Fruit fly (Drosophila melanogaster) whole organism, embryonic: Measurements from ENCODE around the gene CG32544.
A peak's percentile ranks its signal among the peaks of the same experiment; 100 is the strongest.

Experiments
- Abd-B ChIP-seq: fragments of 200-800 bp; sonication (Bioruptor generic); optimal IDR thresholded peaks from 2 replicates; lab custom pipeline; 2018; ENCODE audit warnings: missing biosample characterization, mild to moderate bottlenecking, missing genetic modification characterization, moderate library complexity
- Asciz ChIP-seq: fragments of 200-800 bp; sonication (Bioruptor generic); optimal IDR thresholded peaks from 2 replicates; lab custom pipeline; 2017; ENCODE audit warnings: missing biosample characterization, mild to moderate bottlenecking, missing genetic modification characterization, missing genetic modification reagents
- B-H2 ChIP-seq: fragments of 200-800 bp; sonication (Bioruptor generic); optimal IDR thresholded peaks from 2 replicates; lab custom pipeline; 2018; ENCODE audit warnings: missing biosample characterization, mild to moderate bottlenecking, missing genetic modification characterization
- BEAF-32 ChIP-seq: fragments of 200-800 bp; sonication (Bioruptor generic); optimal IDR thresholded peaks from 3 replicates; lab custom pipeline; 2017; ENCODE audit warnings: missing biosample characterization, missing genetic modification characterization, mild to moderate bottlenecking, moderate library complexity, missing genetic modification reagents
- C15 ChIP-seq: fragments of 200-800 bp; sonication (Bioruptor generic); IDR thresholded peaks from 3 replicates; pipeline ENCODE4 v1.3.6; 2022; ENCODE audit warnings: missing biosample characterization, missing genetic modification characterization
- CG10209 ChIP-seq: fragments of 200-800 bp; sonication (Bioruptor generic); optimal IDR thresholded peaks from 3 replicates; lab custom pipeline; 2017; ENCODE audit warnings: missing biosample characterization, mild to moderate bottlenecking, missing genetic modification characterization, missing genetic modification reagents
- CG10979 ChIP-seq: fragments of 200-800 bp; sonication (Bioruptor generic); optimal IDR thresholded peaks from 2 replicates; lab custom pipeline; 2018; ENCODE audit warnings: missing biosample characterization, mild to moderate bottlenecking, missing genetic modification characterization, moderate library complexity
- CG12104 ChIP-seq: fragments of 200-800 bp; sonication (Bioruptor generic); optimal IDR thresholded peaks from 3 replicates; lab custom pipeline; 2016; ENCODE audit warnings: missing biosample characterization, missing genetic modification characterization
- CG12391 ChIP-seq: fragments of 200-800 bp; sonication (Bioruptor generic); optimal IDR thresholded peaks from 3 replicates; lab custom pipeline; 2018; ENCODE audit warnings: missing biosample characterization, mild to moderate bottlenecking, missing genetic modification characterization, moderate library complexity
- CG14710 ChIP-seq: fragments of 200-800 bp; sonication (Bioruptor generic); optimal IDR thresholded peaks from 3 replicates; lab custom pipeline; 2019; ENCODE audit warnings: missing biosample characterization, mild to moderate bottlenecking, missing genetic modification characterization, moderate library complexity
- CG15696 ChIP-seq: fragments of 200-800 bp; sonication (Bioruptor generic); optimal IDR thresholded peaks from 2 replicates; lab custom pipeline; 2019; ENCODE audit warnings: missing biosample characterization, mild to moderate bottlenecking, missing genetic modification characterization, moderate library complexity
- CG16779 ChIP-seq: fragments of 200-800 bp; sonication (Bioruptor generic); IDR thresholded peaks from 2 replicates; pipeline ENCODE4 v1.3.6; 2022; ENCODE audit warnings: missing biosample characterization, missing genetic modification characterization
- CG17359 ChIP-seq: fragments of 200-800 bp; sonication (Bioruptor generic); optimal IDR thresholded peaks from 3 replicates; lab custom pipeline; 2018; ENCODE audit warnings: missing biosample characterization, mild to moderate bottlenecking, missing genetic modification characterization, moderate library complexity
- CG31441 ChIP-seq: fragments of 200-800 bp; sonication (Bioruptor generic); IDR thresholded peaks from 2 replicates; pipeline ENCODE4 v1.3.6; 2022; ENCODE audit warnings: missing biosample characterization, missing genetic modification characterization
- CG32532 ChIP-seq: fragments of 200-800 bp; sonication (Bioruptor generic); IDR thresholded peaks from 2 replicates; pipeline ENCODE4 v1.3.6; 2022; ENCODE audit warnings: missing biosample characterization, missing genetic modification characterization
- CG32767 ChIP-seq: fragments of 200-800 bp; sonication (Bioruptor generic); IDR thresholded peaks from 2 replicates; pipeline ENCODE4 v1.3.6; 2022; ENCODE audit warnings: missing biosample characterization, missing genetic modification characterization
- CG3281 ChIP-seq: fragments of 200-800 bp; sonication (Bioruptor generic); optimal IDR thresholded peaks from 3 replicates; lab custom pipeline; 2017; ENCODE audit warnings: missing biosample characterization, mild to moderate bottlenecking, missing genetic modification characterization
- CG4282 ChIP-seq: fragments of 200-800 bp; sonication (Bioruptor generic); optimal IDR thresholded peaks from 2 replicates; lab custom pipeline; 2016; ENCODE audit warnings: missing biosample characterization, missing genetic modification characterization
- CG6254 ChIP-seq: fragments of 200-800 bp; sonication (Bioruptor generic); optimal IDR thresholded peaks from 3 replicates; lab custom pipeline; 2017; ENCODE audit warnings: mild to moderate bottlenecking, missing biosample characterization, missing genetic modification reagents, missing genetic modification characterization
- CG6272 ChIP-seq: fragments of 200-800 bp; sonication (Bioruptor generic); IDR thresholded peaks from 2 replicates; pipeline ENCODE4 v1.3.6; 2022; ENCODE audit warnings: missing biosample characterization, missing genetic modification characterization
- CG6654 ChIP-seq: fragments of 200-800 bp; sonication (Bioruptor generic); optimal IDR thresholded peaks from 2 replicates; lab custom pipeline; 2017; ENCODE audit warnings: missing biosample characterization, mild to moderate bottlenecking, missing genetic modification characterization
- CG7928 ChIP-seq: fragments of 200-800 bp; sonication (Bioruptor generic); optimal IDR thresholded peaks from 2 replicates; lab custom pipeline; 2017; ENCODE audit warnings: missing biosample characterization, mild to moderate bottlenecking, missing genetic modification characterization
- CG7987 ChIP-seq: fragments of 200-800 bp; sonication (Bioruptor generic); optimal IDR thresholded peaks from 2 replicates; lab custom pipeline; 2018; ENCODE audit warnings: missing biosample characterization, mild to moderate bottlenecking, missing genetic modification characterization, moderate library complexity
- CG8478 ChIP-seq: fragments of >200 bp; optimal IDR thresholded peaks from 2 replicates; lab custom pipeline; 2018
- Camta ChIP-seq: fragments of 200-800 bp; sonication (Bioruptor generic); optimal IDR thresholded peaks from 2 replicates; lab custom pipeline; 2016; ENCODE audit warnings: missing biosample characterization, missing genetic modification characterization
- ERR ChIP-seq: fragments of 200-800 bp; sonication (Bioruptor generic); optimal IDR thresholded peaks from 2 replicates; lab custom pipeline; 2016; ENCODE audit warnings: missing biosample characterization, missing genetic modification characterization
- HLHmδ ChIP-seq: fragments of 200-800 bp; sonication (Bioruptor generic); optimal IDR thresholded peaks from 2 replicates; lab custom pipeline; 2018; ENCODE audit warnings: missing biosample characterization, mild to moderate bottlenecking, missing genetic modification characterization, moderate library complexity
- Hr39 ChIP-seq: fragments of >200 bp; optimal IDR thresholded peaks from 2 replicates; lab custom pipeline; 2017
- Hsf ChIP-seq: fragments of 200-800 bp; sonication (Bioruptor generic); optimal IDR thresholded peaks from 3 replicates; lab custom pipeline; 2016; ENCODE audit warnings: missing biosample characterization, missing genetic modification characterization
- Max ChIP-seq: fragments of 200-800 bp; sonication (Bioruptor generic); optimal IDR thresholded peaks from 2 replicates; lab custom pipeline; 2016; ENCODE audit warnings: missing biosample characterization, mild to moderate bottlenecking, missing genetic modification characterization
- NFAT ChIP-seq: fragments of 200-800 bp; sonication (Bioruptor generic); IDR thresholded peaks from 2 replicates; pipeline ENCODE4 v1.3.6; 2022; ENCODE audit warnings: missing biosample characterization, missing genetic modification characterization
- Poxn ChIP-seq: fragments of 200-800 bp; sonication (Bioruptor generic); IDR thresholded peaks from 2 replicates; pipeline ENCODE4 v1.3.6; 2022; ENCODE audit warnings: missing biosample characterization, missing genetic modification characterization
- Rfx ChIP-seq: fragments of 200-800 bp; sonication (Bioruptor generic); IDR thresholded peaks from 2 replicates; pipeline ENCODE4 v1.3.6; 2022; ENCODE audit warnings: missing biosample characterization, missing genetic modification characterization
- Sox102F ChIP-seq: fragments of 200-800 bp; sonication (Bioruptor generic); optimal IDR thresholded peaks from 2 replicates; lab custom pipeline; 2018; ENCODE audit warnings: missing biosample characterization, mild to moderate bottlenecking, missing genetic modification characterization, moderate library complexity
- Ssrp ChIP-seq: fragments of 200-800 bp; sonication (Bioruptor generic); optimal IDR thresholded peaks from 2 replicates; lab custom pipeline; 2018; ENCODE audit warnings: missing biosample characterization, mild to moderate bottlenecking, missing genetic modification characterization, moderate library complexity
- Xbp1 ChIP-seq: fragments of 200-800 bp; sonication (Bioruptor generic); optimal IDR thresholded peaks from 3 replicates; lab custom pipeline; 2016; ENCODE audit warnings: missing biosample characterization, mild to moderate bottlenecking, missing genetic modification characterization
- amos ChIP-seq: fragments of 200-800 bp; sonication (Bioruptor generic); IDR thresholded peaks from 2 replicates; pipeline ENCODE4 v1.3.6; 2022; ENCODE audit warnings: missing biosample characterization, missing genetic modification characterization; ENCODE audit not compliant: partially characterized antibody
- ato ChIP-seq: fragments of 200-800 bp; sonication (Bioruptor generic); IDR thresholded peaks from 2 replicates; pipeline ENCODE4 v1.3.6; 2022; ENCODE audit warnings: missing biosample characterization, missing genetic modification characterization; ENCODE audit not compliant: partially characterized antibody
- chm ChIP-seq: fragments of 200-800 bp; sonication (Bioruptor generic); IDR thresholded peaks from 2 replicates; pipeline ENCODE4 v1.3.6; 2022; ENCODE audit warnings: missing biosample characterization, missing genetic modification characterization
- danr ChIP-seq: fragments of 200-800 bp; sonication (Bioruptor generic); IDR thresholded peaks from 2 replicates; pipeline ENCODE4 v1.3.6; 2022; ENCODE audit warnings: missing biosample characterization, missing genetic modification characterization
- dati ChIP-seq: fragments of 200-800 bp; sonication (Bioruptor generic); IDR thresholded peaks from 2 replicates; pipeline ENCODE4 v1.3.6; 2022; ENCODE audit warnings: missing biosample characterization, missing genetic modification characterization
- dmrt99B ChIP-seq: fragments of 200-800 bp; sonication (Bioruptor generic); optimal IDR thresholded peaks from 2 replicates; lab custom pipeline; 2018; ENCODE audit warnings: missing biosample characterization, mild to moderate bottlenecking, missing genetic modification characterization, moderate library complexity
- ftz-f1 ChIP-seq: fragments of 200-800 bp; sonication (Bioruptor generic); optimal IDR thresholded peaks from 2 replicates; lab custom pipeline; 2016; ENCODE audit warnings: missing biosample characterization, missing genetic modification characterization
- gsb ChIP-seq: fragments of 200-800 bp; sonication (Bioruptor generic); IDR thresholded peaks from 2 replicates; pipeline ENCODE4 v1.3.6; 2022; ENCODE audit warnings: missing biosample characterization, missing genetic modification characterization
- hb ChIP-seq: fragments of 200-800 bp; sonication (Bioruptor generic); IDR thresholded peaks from 3 replicates; pipeline ENCODE4 v1.3.6; 2022; ENCODE audit warnings: missing biosample characterization, missing genetic modification characterization; ENCODE audit not compliant: partially characterized antibody
- jing ChIP-seq: fragments of 200-800 bp; sonication (Bioruptor generic); optimal IDR thresholded peaks from 2 replicates; lab custom pipeline; 2018; ENCODE audit warnings: missing biosample characterization, mild to moderate bottlenecking, missing genetic modification characterization
- pan ChIP-seq, 4 experiments: fragments of >200 bp in 3 of 4; fragments of 200-800 bp in 1 of 4; sonication (Bioruptor generic) in 1 of 4; optimal IDR thresholded peaks in 3 of 4; IDR thresholded peaks in 1 of 4; 2 replicates each; pipeline versions ENCODE4 v1.3.6 to Lab custom; 2017 to 2022; ENCODE audit warnings: missing biosample characterization in 2 of 4, missing genetic modification characterization in 2 of 4, mixed read lengths in 1 of 4
- tna ChIP-seq: fragments of 200-800 bp; sonication (Bioruptor generic); IDR thresholded peaks from 2 replicates; pipeline ENCODE4 v1.3.6; 2022; ENCODE audit warnings: missing biosample characterization, missing genetic modification characterization; ENCODE audit not compliant: partially characterized antibody
- unpg ChIP-seq: fragments of 200-800 bp; sonication (Bioruptor generic); optimal IDR thresholded peaks from 3 replicates; lab custom pipeline; 2018; ENCODE audit warnings: missing biosample characterization, mild to moderate bottlenecking, missing genetic modification characterization, moderate library complexity
- vfl ChIP-seq: fragments of 200-800 bp; sonication (Bioruptor generic); optimal IDR thresholded peaks from 2 replicates; lab custom pipeline; 2016; ENCODE audit warnings: missing biosample characterization, missing genetic modification characterization
- vnd ChIP-seq: fragments of 200-800 bp; sonication (Bioruptor generic); IDR thresholded peaks from 3 replicates; pipeline ENCODE4 v1.3.6; 2022; ENCODE audit warnings: missing biosample characterization, missing genetic modification characterization; ENCODE audit not compliant: partially characterized antibody

The CG32544 gene

DNA sequence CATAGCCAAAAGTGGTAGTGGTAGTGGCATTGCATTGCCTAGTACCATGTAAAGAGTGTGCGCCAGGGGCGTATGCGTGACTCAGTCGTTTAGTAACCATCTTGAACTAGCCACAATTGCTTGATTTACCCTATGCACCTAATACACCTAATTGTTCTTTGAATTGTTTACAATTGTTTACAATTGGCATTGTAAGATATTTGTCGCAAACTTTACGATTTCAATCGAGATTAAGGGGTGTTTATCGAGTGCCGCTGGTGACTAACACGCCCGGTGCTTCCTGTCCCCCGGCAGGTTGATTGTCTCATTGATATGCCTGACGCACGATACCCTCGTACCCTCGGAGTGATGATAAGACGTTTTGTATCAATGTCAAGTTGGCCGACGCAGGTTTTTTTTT, 23.0 kb upstream of the CG32544 start (continued):
- TF ChIP-seq CG6654 (GFP tag; lab: Kevin White, UChicago) = no peak
- TF ChIP-seq CG8478 = no peak
- TF ChIP-seq Asciz (GFP tag; lab: Kevin White, UChicago) = no peak
- peak; percentile 46 for TF ChIP-seq unpg (GFP tag; lab: Kevin White, UChicago)
- no peak for TF ChIP-seq CG32767 (GFP tag; lab: Robert Waterston, UW)
- no peak for TF ChIP-seq amos
- TF ChIP-seq CG15696 = no peak
- peak; percentile 59 for TF ChIP-seq dmrt99B (tag; lab: Kevin White, UChicago)
- no peak for TF ChIP-seq B-H2 (GFP tag; lab: Kevin White, UChicago)
- TF ChIP-seq vfl (GFP tag; lab: Kevin White, UChicago) = no peak
- TF ChIP-seq Rfx (GFP tag; lab: Robert Waterston, UW) = peak; percentile 66
- no peak for TF ChIP-seq C15 (GFP tag; lab: Robert Waterston, UW)
- TF ChIP-seq CG7928 = no peak
- no peak for TF ChIP-seq CG12104 (GFP tag; lab: Kevin White, UChicago)
- peak; percentile 58 for TF ChIP-seq Xbp1 (GFP tag; lab: Kevin White, UChicago)
- no peak for TF ChIP-seq HLHmδ
- no peak for TF ChIP-seq CG10979 (tag; lab: Kevin White, UChicago)
- peak; percentile 55 for TF ChIP-seq CG31441 (GFP tag; lab: Robert Waterston, UW)
- no peak for TF ChIP-seq Max (GFP tag; lab: Kevin White, UChicago)
- no peak for TF ChIP-seq CG6254
- TF ChIP-seq NFAT (GFP tag; lab: Robert Waterston, UW) = no peak
- TF ChIP-seq CG6272 (GFP tag; lab: Robert Waterston, UW) = 0 out of 2 replicates have a peak, but pooled peaks have one; percentile 22
- no peak for TF ChIP-seq vnd (GFP tag; lab: Robert Waterston, UW)
- TF ChIP-seq pan (optimal IDR thresholded peaks at IDR 0.05; lab: Kevin White, UChicago) = peak in 1 of 2 experiments; percentile 35
- peak in 1 of 2 experiments; percentile 71 for TF ChIP-seq pan (GFP tag; optimal IDR thresholded peaks at IDR 0.05 in 1 of 2, IDR thresholded peaks at IDR 0.05 in 1 of 2)
- TF ChIP-seq CG16779 = no peak
- TF ChIP-seq Hr39 (lab: Kevin White, UChicago) = no peak
- no peak for TF ChIP-seq CG3281
- peak; percentile 43; the same call in 1 of the 2 replicates for TF ChIP-seq CG32532
- peak; percentile 22 for TF ChIP-seq Camta
- TF ChIP-seq jing (GFP tag; lab: Kevin White, UChicago) = peak; percentile 1
- TF ChIP-seq tna (GFP tag; lab: Robert Waterston, UW) = no peak
- TF ChIP-seq Ssrp = peak; percentile 41
- no peak for TF ChIP-seq CG10209
- no peak for TF ChIP-seq Poxn
- TF ChIP-seq ftz-f1 (GFP tag; lab: Kevin White, UChicago) = no peak
- no peak for TF ChIP-seq dati (GFP tag; lab: Robert Waterston, UW)
- no peak for TF ChIP-seq Abd-B (GFP tag; lab: Kevin White, UChicago)
- no peak for TF ChIP-seq Hsf
- TF ChIP-seq gsb (GFP tag; lab: Robert Waterston, UW) = 0 out of 2 replicates have a peak, but pooled peaks have one; percentile 37
- no peak for TF ChIP-seq CG14710
- TF ChIP-seq ato (GFP tag; lab: Robert Waterston, UW) = no peak
- TF ChIP-seq ERR (GFP tag; lab: Kevin White, UChicago) = no peak
- TF ChIP-seq CG4282 (GFP tag; lab: Kevin White, UChicago) = no peak
- TF ChIP-seq Sox102F = peak; percentile 67
- no peak for TF ChIP-seq hb (GFP tag; lab: Robert Waterston, UW)
- TF ChIP-seq chm = no peak
- no peak for TF ChIP-seq CG17359 (tag; lab: Kevin White, UChicago)
- no peak for TF ChIP-seq danr (GFP tag; lab: Robert Waterston, UW)
- TF ChIP-seq CG7987 = no peak
- peak; percentile 45 for TF ChIP-seq CG12391 (tag; lab: Kevin White, UChicago)
- no peak for TF ChIP-seq BEAF-32 (GFP tag; lab: Kevin White, UChicago)
